Worm (Caenorhabditis elegans) whole organism, late embryonic: ENCODE measurements around the gene srh-250.

Experiments used
- elt-2 ChIP-seq: sonication (generic microtip); optimal IDR thresholded peaks from 2 replicates; lab custom pipeline; 2016; ENCODE audit warnings: missing genetic modification reagents, missing genetic modification characterization, missing compliant biosample characterization
- pha-4 ChIP-seq: fragments of 150-350 bp; optimal IDR thresholded peaks from 2 replicates; lab custom pipeline; 2018; ENCODE audit warnings: missing biosample characterization, missing genetic modification reagents, missing genetic modification characterization

- no peak for TF ChIP-seq elt-2 (tag; lab: Kevin White, UChicago)
- TF ChIP-seq pha-4 (tag; lab: Kevin White, UChicago) = no peak
Measured at ce11 chrII:3911716-3912115, 33.3 kb downstream of the srh-250 start, which contains the start of gene F53C3.1.
